Worm (Caenorhabditis elegans) whole organism, young adult: ENCODE results near the gene C28D4.8.

Source experiments
- F57C9.4 ChIP-seq: sonication (generic microtip); optimal IDR thresholded peaks from 2 replicates; lab custom pipeline; 2017; ENCODE audit warnings: mild to moderate bottlenecking, missing genetic modification characterization, missing compliant biosample characterization
- attf-3 ChIP-seq: fragments of 200-800 bp; sonication (Bioruptor generic); conservative IDR thresholded peaks from 2 replicates; pipeline ENCODE4 v1.3.6; 2022; ENCODE audit warnings: missing genetic modification reagents, missing genetic modification characterization, missing compliant biosample characterization
- ceh-79 ChIP-seq: sonication (generic microtip); optimal IDR thresholded peaks from 2 replicates; lab custom pipeline; 2017; ENCODE audit warnings: mild to moderate bottlenecking, missing genetic modification characterization, missing compliant biosample characterization
- nfya-1 ChIP-seq: sonication (generic microtip); optimal IDR thresholded peaks from 2 replicates; lab custom pipeline; 2017; ENCODE audit warnings: antibody characterized with exemption, missing compliant biosample characterization, missing genetic modification characterization, borderline replicate concordance; ENCODE audit not compliant: insufficient read depth
- snpc-4 ChIP-seq, 5 experiments: fragments of 150-350 bp in 1 of 5; sonication (generic microtip) in 4 of 5; optimal IDR thresholded peaks; 2 replicates each; lab custom pipeline; 2014 to 2018; ENCODE audit warnings: missing genetic modification characterization in 5 of 5, missing biosample characterization in 3 of 5, antibody characterized with exemption in 2 of 5, mild to moderate bottlenecking in 2 of 5, missing compliant biosample characterization in 2 of 5, missing genotype in 2 of 5, moderate library complexity in 2 of 5, missing genetic modification reagents in 1 of 5

ce11 chrIV:9734861-9735260 lies 13.4 kb downstream of the C28D4.8 start:
- TF ChIP-seq attf-3 = no peak
- no peak for TF ChIP-seq snpc-4 (GFP tag; optimal IDR thresholded peaks at IDR 0.05; lab: Kevin White, UChicago)
- no peak for TF ChIP-seq snpc-4 (tag; optimal IDR thresholded peaks at IDR 0.05; lab: Kevin White, UChicago)
- TF ChIP-seq ceh-79 (tag; lab: Kevin White, UChicago) = no peak
- no peak for TF ChIP-seq nfya-1 (tag; lab: Kevin White, UChicago)
- no peak for TF ChIP-seq F57C9.4
